Fruit fly (Drosophila melanogaster) whole organism, prepupa: ENCODE results near the gene Clc.

Experiments
- CG6163 ChIP-seq: fragments of 200-800 bp; sonication (Bioruptor generic); IDR thresholded peaks from 3 replicates; pipeline ENCODE4 v1.3.6; 2022; ENCODE audit warnings: missing biosample characterization, missing genetic modification characterization
- Hr39 ChIP-seq: fragments of 200-800 bp; sonication (Bioruptor generic); optimal IDR thresholded peaks from 2 replicates; lab custom pipeline; 2016; ENCODE audit warnings: missing biosample characterization, missing genetic modification characterization

dm6 chr3L:20275886-20276285, 35.0 kb downstream of the Clc start:
- TF ChIP-seq Hr39 (GFP tag; lab: Kevin White, UChicago) (no peak), CG6163 (GFP tag; lab: Robert Waterston, UW) (no peak)
